Fruit fly (Drosophila melanogaster) whole organism, prepupa: ENCODE measurements around the gene CG2865.

Source experiments
- CG11902 ChIP-seq: fragments of 200-800 bp; sonication (Bioruptor generic); optimal IDR thresholded peaks from 3 replicates; lab custom pipeline; 2016; ENCODE audit warnings: missing biosample characterization, missing genetic modification characterization
- CG15336 ChIP-seq: fragments of 200-800 bp; sonication (Bioruptor generic); IDR thresholded peaks from 2 replicates; pipeline ENCODE4 v1.3.6; 2022; ENCODE audit warnings: missing biosample characterization, missing genetic modification characterization
- CG6276 ChIP-seq: fragments of 200-800 bp; sonication (Bioruptor generic); optimal IDR thresholded peaks from 2 replicates; lab custom pipeline; 2017; ENCODE audit warnings: missing biosample characterization, mild to moderate bottlenecking, missing genetic modification characterization
- CG9139 ChIP-seq: fragments of 200-800 bp; sonication (Bioruptor generic); optimal IDR thresholded peaks from 3 replicates; lab custom pipeline; 2017; ENCODE audit warnings: missing biosample characterization, mild to moderate bottlenecking, missing genetic modification characterization
- Ets21C ChIP-seq: fragments of 200-800 bp; sonication (Bioruptor generic); optimal IDR thresholded peaks from 3 replicates; lab custom pipeline; 2016; ENCODE audit warnings: missing biosample characterization, missing genetic modification characterization
- achi ChIP-seq: fragments of 200-800 bp; sonication (Bioruptor generic); optimal IDR thresholded peaks from 3 replicates; lab custom pipeline; 2016; ENCODE audit warnings: missing biosample characterization, missing genetic modification characterization
- fkh ChIP-seq: fragments of 200-800 bp; sonication (Bioruptor generic); optimal IDR thresholded peaks from 3 replicates; lab custom pipeline; 2017; ENCODE audit warnings: missing biosample characterization, mild to moderate bottlenecking, missing genetic modification characterization, moderate library complexity
- salr ChIP-seq, 2 experiments: fragments of 200-800 bp; sonication (Bioruptor generic); optimal IDR thresholded peaks; 3 replicates each; lab custom pipeline; 2016 to 2018; ENCODE audit warnings: missing biosample characterization in 2 of 2, missing genetic modification characterization in 2 of 2, mild to moderate bottlenecking in 1 of 2

DNA sequence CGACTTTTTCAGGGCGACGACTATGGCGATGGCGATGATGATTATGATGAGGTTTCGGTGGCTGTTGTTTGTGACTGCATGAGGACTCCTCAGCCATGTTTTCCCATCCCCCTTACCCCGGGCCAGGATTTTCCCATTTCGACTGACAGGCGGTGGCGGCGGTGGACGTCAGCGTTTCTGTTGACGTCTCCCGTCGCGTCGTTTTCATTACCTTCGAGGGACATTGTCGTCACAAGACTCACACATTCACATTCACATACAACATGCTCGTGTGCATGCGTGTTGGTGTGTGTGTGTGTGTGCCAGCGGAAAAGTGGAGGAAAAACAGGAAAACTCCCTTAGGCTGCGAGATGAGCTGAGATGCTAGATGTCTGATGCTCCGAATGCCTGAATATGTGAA, 26.6 kb upstream of the CG2865 start:
- no peak for TF ChIP-seq salr (GFP tag; optimal IDR thresholded peaks at IDR 0.05; lab: Kevin White, UChicago)
- no peak for TF ChIP-seq Ets21C (GFP tag; lab: Kevin White, UChicago)
- no peak for TF ChIP-seq achi (GFP tag; lab: Kevin White, UChicago)
- TF ChIP-seq CG9139 (GFP tag; lab: Kevin White, UChicago) = no peak
- no peak for TF ChIP-seq CG6276 (GFP tag; lab: Kevin White, UChicago)
- no peak for TF ChIP-seq CG11902 (GFP tag; lab: Kevin White, UChicago)
- TF ChIP-seq fkh (GFP tag; lab: Kevin White, UChicago) = no peak
- TF ChIP-seq CG15336 = no peak
